Worm (Caenorhabditis elegans) whole organism, mixed stage, embryonic: Measurements from ENCODE around the gene col-129.

Source experiments
- M03D4.4 ChIP-seq: sonication (generic microtip); optimal IDR thresholded peaks from 2 replicates; lab custom pipeline; 2017; ENCODE audit warnings: mild to moderate bottlenecking, missing genetic modification characterization, missing compliant biosample characterization
- bed-3 ChIP-seq: fragments of 200-800 bp; sonication (Bioruptor generic); optimal IDR thresholded peaks from 3 replicates; lab custom pipeline; 2018; ENCODE audit warnings: mild to moderate bottlenecking, missing genetic modification characterization, moderate library complexity, missing compliant biosample characterization
- blmp-1 ChIP-seq: fragments of 150-350 bp; optimal IDR thresholded peaks from 2 replicates; lab custom pipeline; 2014; ENCODE audit warnings: missing biosample characterization, missing genetic modification characterization
- ceh-39 ChIP-seq: fragments of 150-350 bp; optimal IDR thresholded peaks from 2 replicates; lab custom pipeline; 2014; ENCODE audit warnings: missing biosample characterization, missing genetic modification characterization
- ceh-43 ChIP-seq: fragments of 200-800 bp; sonication (Bioruptor generic); optimal IDR thresholded peaks from 2 replicates; lab custom pipeline; 2018; ENCODE audit warnings: mild to moderate bottlenecking, missing genetic modification characterization, moderate library complexity, missing compliant biosample characterization
- ceh-83 ChIP-seq: fragments of 200-800 bp; sonication (Bioruptor generic); optimal IDR thresholded peaks from 2 replicates; lab custom pipeline; 2018; ENCODE audit warnings: mild to moderate bottlenecking, missing genetic modification characterization, missing compliant biosample characterization
- ces-1 ChIP-seq: fragments of 150-350 bp; optimal IDR thresholded peaks from 2 replicates; lab custom pipeline; 2014; ENCODE audit warnings: missing biosample characterization, missing genetic modification reagents, missing genetic modification characterization
- cnd-1 ChIP-seq: fragments of 200-800 bp; sonication (Bioruptor generic); optimal IDR thresholded peaks from 2 replicates; lab custom pipeline; 2018; ENCODE audit warnings: mild to moderate bottlenecking, missing genetic modification characterization, missing compliant biosample characterization
- drap-1 ChIP-seq: fragments of 200-800 bp; sonication (Bioruptor generic); optimal IDR thresholded peaks from 3 replicates; lab custom pipeline; 2018; ENCODE audit warnings: mild to moderate bottlenecking, missing genetic modification characterization, missing compliant biosample characterization
- elt-1 ChIP-seq: sonication (generic microtip); optimal IDR thresholded peaks from 2 replicates; lab custom pipeline; 2017; ENCODE audit warnings: missing genetic modification characterization, mild to moderate bottlenecking, missing compliant biosample characterization, antibody characterized with exemption, moderate library complexity, borderline replicate concordance; ENCODE audit not compliant: insufficient read depth
- elt-3 ChIP-seq: fragments of 150-350 bp; optimal IDR thresholded peaks from 2 replicates; lab custom pipeline; 2014; ENCODE audit warnings: missing biosample characterization, missing genetic modification characterization
- flh-1 ChIP-seq: fragments of 200-800 bp; sonication (Bioruptor generic); optimal IDR thresholded peaks from 2 replicates; lab custom pipeline; 2018; ENCODE audit warnings: mild to moderate bottlenecking, missing genetic modification characterization, moderate library complexity, missing compliant biosample characterization
- ham-2 ChIP-seq: fragments of 200-800 bp; sonication (Bioruptor generic); optimal IDR thresholded peaks from 2 replicates; lab custom pipeline; 2018; ENCODE audit warnings: mild to moderate bottlenecking, missing genetic modification characterization, missing compliant biosample characterization
- hlh-1 ChIP-seq: fragments of 150-350 bp; optimal IDR thresholded peaks from 2 replicates; lab custom pipeline; 2014; ENCODE audit warnings: missing biosample characterization, missing genetic modification reagents, missing genetic modification characterization
- lin-13 ChIP-seq: fragments of 150-350 bp; optimal IDR thresholded peaks from 2 replicates; lab custom pipeline; 2014; ENCODE audit warnings: missing biosample characterization, missing genetic modification characterization
- lin-32 ChIP-seq: fragments of 200-800 bp; sonication (Bioruptor generic); optimal IDR thresholded peaks from 2 replicates; lab custom pipeline; 2018; ENCODE audit warnings: mild to moderate bottlenecking, missing genetic modification characterization, missing compliant biosample characterization
- lsy-2 ChIP-seq: fragments of 150-350 bp; optimal IDR thresholded peaks from 2 replicates; lab custom pipeline; 2014; ENCODE audit warnings: missing biosample characterization, missing genetic modification characterization
- mab-5 ChIP-seq: fragments of 150-350 bp; optimal IDR thresholded peaks from 2 replicates; lab custom pipeline; 2014; ENCODE audit warnings: missing biosample characterization, missing genetic modification characterization
- mep-1 ChIP-seq: fragments of 150-350 bp; optimal IDR thresholded peaks from 2 replicates; lab custom pipeline; 2017; ENCODE audit warnings: missing biosample characterization, missing genetic modification reagents, missing genetic modification characterization, inconsistent platforms
- mls-2 ChIP-seq: sonication (generic microtip); optimal IDR thresholded peaks from 2 replicates; lab custom pipeline; 2016; ENCODE audit warnings: mild to moderate bottlenecking, missing genetic modification characterization, moderate library complexity, missing compliant biosample characterization
- nhr-12 ChIP-seq: fragments of 150-350 bp; optimal IDR thresholded peaks from 2 replicates; lab custom pipeline; 2014; ENCODE audit warnings: missing biosample characterization, missing genetic modification characterization
- nhr-2 ChIP-seq: fragments of 150-350 bp; optimal IDR thresholded peaks from 2 replicates; lab custom pipeline; 2014; ENCODE audit warnings: missing biosample characterization, missing genetic modification characterization
- nhr-237 ChIP-seq: fragments of 150-350 bp; optimal IDR thresholded peaks from 2 replicates; lab custom pipeline; 2014; ENCODE audit warnings: missing biosample characterization, missing genetic modification characterization
- nhr-28 ChIP-seq: fragments of 150-350 bp; optimal IDR thresholded peaks from 2 replicates; lab custom pipeline; 2014; ENCODE audit warnings: missing biosample characterization, missing genetic modification characterization
- nhr-76 ChIP-seq: sonication (generic microtip); optimal IDR thresholded peaks from 2 replicates; lab custom pipeline; 2017; ENCODE audit warnings: missing biosample characterization, missing genetic modification characterization
- pha-4 ChIP-seq: fragments of 150-350 bp; optimal IDR thresholded peaks from 2 replicates; lab custom pipeline; 2018; ENCODE audit warnings: missing biosample characterization, missing genetic modification reagents, missing genetic modification characterization
- sem-2 ChIP-seq: fragments of 200-800 bp; sonication (Bioruptor generic); optimal IDR thresholded peaks from 2 replicates; lab custom pipeline; 2018; ENCODE audit warnings: mild to moderate bottlenecking, missing genetic modification characterization, missing compliant biosample characterization
- snpc-4 ChIP-seq: fragments of 150-350 bp; optimal IDR thresholded peaks from 2 replicates; lab custom pipeline; 2014; ENCODE audit warnings: missing biosample characterization, missing genetic modification characterization
- sptf-1 ChIP-seq: sonication (generic microtip); optimal IDR thresholded peaks from 2 replicates; lab custom pipeline; 2017; ENCODE audit warnings: mild to moderate bottlenecking, missing genetic modification characterization, moderate library complexity, missing compliant biosample characterization
- tbx-8 ChIP-seq: fragments of 200-800 bp; sonication (Bioruptor generic); optimal IDR thresholded peaks from 2 replicates; lab custom pipeline; 2018; ENCODE audit warnings: mild to moderate bottlenecking, missing genetic modification characterization, moderate library complexity, missing compliant biosample characterization
- unc-120 ChIP-seq: sonication (generic microtip); optimal IDR thresholded peaks from 2 replicates; lab custom pipeline; 2017; ENCODE audit warnings: missing genetic modification characterization, missing compliant biosample characterization; ENCODE audit not compliant: poor library complexity, severe bottlenecking
- unc-39 ChIP-seq: fragments of 150-350 bp; optimal IDR thresholded peaks from 2 replicates; lab custom pipeline; 2014; ENCODE audit warnings: missing biosample characterization, missing genetic modification characterization
- unc-62 ChIP-seq: fragments of 150-350 bp; optimal IDR thresholded peaks from 2 replicates; lab custom pipeline; 2014; ENCODE audit warnings: missing biosample characterization, missing genetic modification reagents, missing genetic modification characterization
- zip-8 ChIP-seq: fragments of 150-350 bp; optimal IDR thresholded peaks from 2 replicates; lab custom pipeline; 2014; ENCODE audit warnings: missing biosample characterization, missing genetic modification characterization
- ztf-11 ChIP-seq: fragments of 150-350 bp; optimal IDR thresholded peaks from 2 replicates; lab custom pipeline; 2014; ENCODE audit warnings: missing biosample characterization, missing genetic modification characterization

col-129 gene

DNA sequence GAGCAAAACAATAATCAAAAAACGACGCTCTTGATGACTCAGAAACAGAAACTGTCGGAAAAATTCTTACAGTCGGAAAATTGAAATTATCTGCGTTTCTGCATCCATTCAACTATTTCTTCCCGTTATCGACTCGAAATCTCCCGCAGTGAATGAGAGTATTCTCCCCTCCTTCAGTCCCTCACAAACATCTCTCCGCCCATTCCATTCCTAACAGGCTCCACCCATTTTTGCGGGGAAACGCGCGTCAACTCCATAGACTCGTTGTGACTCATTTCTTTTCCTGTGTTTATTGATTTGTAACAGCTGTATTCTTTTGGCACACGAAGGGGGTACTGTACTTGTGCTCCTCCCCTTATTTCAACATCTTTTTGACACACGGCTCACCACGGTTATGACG is 17.6 kb upstream of the col-129 start:
- TF ChIP-seq ceh-43 (GFP tag; lab: Kevin White, UChicago) (no peak), lsy-2 (tag; lab: Kevin White, UChicago) (peak; percentile 6)

DNA sequence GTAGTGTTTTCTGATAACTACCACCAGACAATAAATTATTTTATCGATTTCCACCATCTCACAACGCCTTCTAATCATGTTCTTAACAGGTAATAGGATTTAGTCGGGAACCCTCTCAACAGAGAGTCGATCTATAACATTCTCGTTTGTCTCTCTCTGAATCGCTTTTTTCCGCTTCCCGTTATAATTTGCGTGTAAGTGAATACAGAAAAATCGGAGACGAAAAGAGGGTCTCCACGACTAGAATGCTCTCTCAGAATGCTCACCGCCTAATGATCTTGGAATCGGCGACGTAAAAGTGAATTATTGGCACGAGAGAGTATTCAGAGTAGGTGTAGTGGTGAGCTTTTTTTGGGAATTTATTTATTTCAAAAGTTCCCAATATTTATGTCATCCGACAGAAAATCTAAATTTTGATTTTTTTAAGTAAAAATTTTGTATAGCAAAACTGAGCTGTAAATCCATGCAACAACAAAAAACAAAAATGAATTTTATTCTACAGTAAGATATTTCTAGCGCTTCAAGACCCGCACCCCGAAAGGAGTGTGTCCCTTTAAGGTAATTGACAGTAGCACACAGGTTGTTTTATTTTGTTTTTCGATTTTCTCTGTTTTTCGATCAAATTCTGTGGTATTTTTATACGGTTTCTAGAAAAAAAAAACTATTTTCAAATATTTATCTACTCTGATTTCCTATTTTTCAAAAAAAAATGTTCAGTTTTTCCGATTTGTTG is 16.7 kb upstream of the col-129 start:
- no peak for TF ChIP-seq mep-1 (tag; lab: Kevin White, UChicago)
- TF ChIP-seq ces-1 (GFP tag; lab: Kevin White, UChicago), result peak; percentile 89

DNA sequence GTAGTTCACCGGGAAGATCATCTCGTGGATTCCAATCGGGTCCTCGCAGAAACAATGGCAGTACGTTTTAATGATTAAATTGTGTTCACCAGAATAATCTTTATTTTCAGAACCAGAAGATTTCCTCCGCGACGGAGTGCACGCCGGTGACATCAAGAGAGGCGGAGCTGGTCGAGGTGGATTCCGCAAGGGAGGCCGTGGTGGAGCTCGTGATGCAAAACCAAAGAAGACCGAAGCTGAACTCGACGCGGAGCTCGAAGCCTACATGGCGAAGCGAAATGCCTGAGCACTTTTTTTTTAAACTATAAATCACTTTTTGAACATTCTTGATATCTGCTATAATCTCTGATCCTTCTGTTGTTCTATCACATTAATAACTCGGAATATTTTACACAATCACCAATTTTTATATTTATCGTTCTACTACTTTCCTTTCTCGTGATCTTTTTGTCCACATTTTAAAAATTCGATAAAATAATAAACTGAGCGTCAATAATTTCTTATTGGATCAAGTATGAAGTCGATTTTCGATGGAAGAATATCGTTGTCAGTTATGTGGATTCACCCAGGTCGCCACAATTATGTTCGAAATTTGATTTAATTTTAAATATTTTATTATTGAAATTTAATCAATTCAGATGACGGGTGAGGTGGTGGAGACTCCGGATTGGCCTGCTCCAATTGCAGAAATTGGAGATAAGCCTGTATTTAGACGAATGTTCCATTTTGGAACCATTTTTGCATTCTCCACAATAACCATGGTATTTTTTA is 14.3 kb upstream of the col-129 start, which contains the start of gene dhhc-6:
Gene dhhc-6, plus strand, starts transcription at position 639 of the 771 bp plus-strand sequence.
- no peak for TF ChIP-seq hlh-1
- TF ChIP-seq lsy-2 (tag; lab: Kevin White, UChicago), result no peak
- TF ChIP-seq sptf-1 (tag; lab: Kevin White, UChicago), result no peak
- TF ChIP-seq lin-13 (tag; lab: Kevin White, UChicago), result no peak
- TF ChIP-seq cnd-1 (tag; lab: Kevin White, UChicago), result no peak
- no peak for TF ChIP-seq elt-3 (tag; lab: Kevin White, UChicago)
- TF ChIP-seq mep-1 (tag; lab: Kevin White, UChicago), result no peak
- no peak for TF ChIP-seq bed-3 (GFP tag; lab: Kevin White, UChicago)
- TF ChIP-seq nhr-28, result no peak
- TF ChIP-seq, all 35 proteins: peak for 0

DNA sequence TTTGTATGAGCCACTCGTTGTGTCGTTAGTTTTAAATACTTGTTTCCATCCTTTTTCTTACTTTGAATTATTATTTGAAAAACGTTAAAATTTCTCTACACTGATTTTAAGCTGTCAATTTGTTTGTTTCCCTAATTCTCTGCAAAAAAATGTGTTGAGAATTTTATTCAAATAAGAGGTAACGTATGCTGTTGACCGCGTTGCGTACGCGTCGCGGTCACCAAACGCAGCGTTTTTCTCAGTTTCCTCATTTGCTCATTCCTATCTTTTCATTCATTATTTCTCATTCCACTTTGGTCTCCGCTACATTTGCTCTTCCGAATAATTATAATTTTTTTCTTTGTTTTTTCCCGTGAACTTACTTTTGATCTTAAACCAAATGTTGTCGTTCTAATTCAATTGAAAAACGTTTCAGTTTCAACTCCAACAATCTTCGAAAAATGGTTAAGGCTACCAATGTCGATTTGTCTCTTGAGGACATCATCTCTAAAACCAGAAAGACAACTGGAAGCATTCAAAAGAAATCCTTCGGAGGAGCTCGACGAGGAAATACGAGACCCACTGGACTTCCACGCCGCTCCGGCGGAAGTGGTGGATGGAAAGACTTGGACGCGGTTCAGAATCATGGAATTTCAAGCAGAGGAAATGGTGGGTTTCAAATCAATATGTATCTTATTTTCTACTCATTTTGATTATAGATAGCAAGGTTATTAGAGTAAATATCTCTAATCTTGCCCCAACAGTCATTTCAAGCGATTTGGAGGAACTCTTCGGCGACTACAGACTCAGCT is 12.8 kb upstream of the col-129 start, which contains the start of gene aly-3:
Gene aly-3, plus strand, starts transcription at position 409 of the 791 bp plus-strand sequence.
- TF ChIP-seq lin-32, result no peak
- TF ChIP-seq lin-13 (tag; lab: Kevin White, UChicago), result no peak
- peak; percentile 43 for TF ChIP-seq mep-1 (tag; lab: Kevin White, UChicago)
- TF ChIP-seq M03D4.4 (tag; lab: Kevin White, UChicago), result no peak
- TF ChIP-seq unc-120, result peak; percentile 57
- TF ChIP-seq ceh-39, result peak; percentile 49
- TF ChIP-seq lsy-2 (tag; lab: Kevin White, UChicago), result no peak
- TF ChIP-seq ces-1 (GFP tag; lab: Kevin White, UChicago), result peak; percentile 53
- TF ChIP-seq, all 35 proteins: peak for 4

DNA sequence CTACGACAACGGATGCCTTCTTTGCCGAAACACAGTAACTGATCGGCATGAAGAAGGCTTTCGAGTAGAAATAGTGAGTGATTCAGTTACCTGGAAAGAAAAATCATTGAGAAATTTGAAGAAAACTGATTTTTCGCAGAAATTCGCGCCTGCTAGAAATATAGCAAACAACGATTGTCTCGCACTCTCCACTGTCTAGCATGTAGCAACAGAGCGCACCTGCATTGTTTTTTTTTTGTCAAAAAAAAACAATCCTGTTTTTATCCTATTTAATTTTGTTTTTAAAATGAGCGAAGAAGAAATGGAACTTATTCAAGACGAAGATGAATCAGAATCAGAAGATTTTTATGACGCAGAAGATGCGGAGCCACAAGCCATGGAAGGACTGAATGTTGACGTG is 10.8 kb upstream of the col-129 start, which contains the start of the genes ddb-1 and M18.6:
Gene ddb-1, minus strand, starts transcription at position 90 of the 400 bp plus-strand sequence.
Gene M18.6, plus strand, starts transcription at position 235 of the 400 bp plus-strand sequence.
- TF ChIP-seq ceh-43 (GFP tag; lab: Kevin White, UChicago) (no peak), elt-1 (tag; lab: Kevin White, UChicago) (no peak), blmp-1 (tag; lab: Kevin White, UChicago) (no peak), unc-62 (no peak), cnd-1 (tag; lab: Kevin White, UChicago) (no peak), nhr-12 (no peak), zip-8 (tag; lab: Kevin White, UChicago) (no peak), ceh-39 (no peak), nhr-28 (no peak), drap-1 (GFP tag; lab: Kevin White, UChicago) (no peak), lin-32 (no peak), lsy-2 (tag; lab: Kevin White, UChicago) (peak; percentile 43), snpc-4 (tag; lab: Kevin White, UChicago) (no peak), M03D4.4 (tag; lab: Kevin White, UChicago) (no peak), mep-1 (tag; lab: Kevin White, UChicago) (peak; percentile 40), lin-13 (tag; lab: Kevin White, UChicago) (no peak), nhr-2 (tag; lab: Kevin White, UChicago) (no peak), ceh-83 (GFP tag; lab: Kevin White, UChicago) (no peak), mab-5 (no peak), pha-4 (peak; percentile 44), unc-120 (no peak), tbx-8 (GFP tag; lab: Kevin White, UChicago) (no peak), ces-1 (GFP tag; lab: Kevin White, UChicago) (peak; percentile 24), elt-3 (tag; lab: Kevin White, UChicago) (no peak), mls-2 (tag; lab: Kevin White, UChicago) (no peak), nhr-76 (tag; lab: Kevin White, UChicago) (no peak), ztf-11 (tag; lab: Kevin White, UChicago) (no peak), hlh-1 (no peak), nhr-237 (tag; lab: Kevin White, UChicago) (no peak), bed-3 (GFP tag; lab: Kevin White, UChicago) (no peak), unc-39 (no peak), sem-2 (GFP tag; lab: Kevin White, UChicago) (no peak), ham-2 (peak; percentile 18), sptf-1 (tag; lab: Kevin White, UChicago) (no peak), flh-1 (no peak)
